Fruit fly (Drosophila melanogaster) whole organism, embryonic: ENCODE results near the gene pit.

Experiments
- Abd-B ChIP-seq: fragments of 200-800 bp; sonication (Bioruptor generic); optimal IDR thresholded peaks from 2 replicates; lab custom pipeline; 2018; ENCODE audit warnings: missing biosample characterization, mild to moderate bottlenecking, missing genetic modification characterization, moderate library complexity
- BEAF-32 ChIP-seq: fragments of 200-800 bp; sonication (Bioruptor generic); optimal IDR thresholded peaks from 3 replicates; lab custom pipeline; 2017; ENCODE audit warnings: missing biosample characterization, missing genetic modification characterization, mild to moderate bottlenecking, moderate library complexity, missing genetic modification reagents
- CG10267 ChIP-seq: fragments of 200-800 bp; sonication (Bioruptor generic); optimal IDR thresholded peaks from 2 replicates; lab custom pipeline; 2018; ENCODE audit warnings: missing biosample characterization, mild to moderate bottlenecking, missing genetic modification characterization, moderate library complexity
- CG10431 ChIP-seq: fragments of 200-800 bp; sonication (Bioruptor generic); optimal IDR thresholded peaks from 3 replicates; lab custom pipeline; 2018; ENCODE audit warnings: missing biosample characterization, mild to moderate bottlenecking, missing genetic modification characterization
- CG11560 ChIP-seq: fragments of 200-800 bp; sonication (Bioruptor generic); IDR thresholded peaks from 3 replicates; pipeline ENCODE4 v1.3.6; 2022; ENCODE audit warnings: missing biosample characterization, missing genetic modification characterization
- CG12659 ChIP-seq: fragments of 200-800 bp; sonication (Bioruptor generic); optimal IDR thresholded peaks from 3 replicates; lab custom pipeline; 2017; ENCODE audit warnings: mild to moderate bottlenecking, missing biosample characterization, missing genetic modification reagents, missing genetic modification characterization
- CG12769 ChIP-seq: fragments of 200-800 bp; sonication (Bioruptor generic); optimal IDR thresholded peaks from 2 replicates; lab custom pipeline; 2019; ENCODE audit warnings: missing biosample characterization, mild to moderate bottlenecking, missing genetic modification characterization, moderate library complexity
- CG13624 ChIP-seq: fragments of 200-800 bp; sonication (Bioruptor generic); optimal IDR thresholded peaks from 2 replicates; lab custom pipeline; 2016; ENCODE audit warnings: missing biosample characterization, missing genetic modification characterization
- CG14667 ChIP-seq: fragments of 200-800 bp; sonication (Bioruptor generic); IDR thresholded peaks from 2 replicates; pipeline ENCODE4 v1.3.6; 2022; ENCODE audit warnings: missing biosample characterization, missing genetic modification characterization
- CG1529 ChIP-seq: fragments of 200-800 bp; sonication (Bioruptor generic); optimal IDR thresholded peaks from 3 replicates; lab custom pipeline; 2018; ENCODE audit warnings: missing biosample characterization, missing genetic modification characterization
- CG15514 ChIP-seq: fragments of 200-800 bp; sonication (Bioruptor generic); optimal IDR thresholded peaks from 3 replicates; lab custom pipeline; 2017; ENCODE audit warnings: missing biosample characterization, missing genetic modification characterization, mild to moderate bottlenecking, moderate library complexity, missing genetic modification reagents
- CG2120 ChIP-seq: fragments of 200-800 bp; sonication (Bioruptor generic); optimal IDR thresholded peaks from 3 replicates; lab custom pipeline; 2016; ENCODE audit warnings: missing biosample characterization, missing genetic modification characterization
- CG31388 ChIP-seq: fragments of 200-800 bp; sonication (Bioruptor generic); optimal IDR thresholded peaks from 2 replicates; lab custom pipeline; 2016; ENCODE audit warnings: missing biosample characterization, missing genetic modification characterization
- CG3407 ChIP-seq: fragments of 200-800 bp; sonication (Bioruptor generic); optimal IDR thresholded peaks from 2 replicates; lab custom pipeline; 2018; ENCODE audit warnings: missing biosample characterization, mild to moderate bottlenecking, missing genetic modification characterization
- CG6791 ChIP-seq: fragments of 200-800 bp; sonication (Bioruptor generic); IDR thresholded peaks from 3 replicates; pipeline ENCODE4 v1.3.6; 2022; ENCODE audit warnings: missing biosample characterization, missing genetic modification characterization; ENCODE audit not compliant: partially characterized antibody
- CG9876 ChIP-seq: fragments of 200-800 bp; sonication (Bioruptor generic); optimal IDR thresholded peaks from 2 replicates; lab custom pipeline; 2016; ENCODE audit warnings: missing biosample characterization, missing genetic modification characterization
- CG9932 ChIP-seq: fragments of 200-800 bp; sonication (Bioruptor generic); IDR thresholded peaks from 2 replicates; pipeline ENCODE4 v1.3.6; 2022; ENCODE audit warnings: missing biosample characterization, missing genetic modification characterization
- Eip74EF ChIP-seq, 2 experiments: fragments of 200-800 bp in 1 of 2; fragments of >200 bp in 1 of 2; sonication (Bioruptor generic) in 1 of 2; optimal IDR thresholded peaks; 2 replicates each; lab custom pipeline; 2017 to 2019; ENCODE audit warnings: missing biosample characterization in 2 of 2, missing genetic modification characterization in 2 of 2, mild to moderate bottlenecking in 1 of 2, moderate library complexity in 1 of 2
- Ets65A ChIP-seq: fragments of 200-800 bp; sonication (Bioruptor generic); peaks from one replicate; lab custom pipeline; 2016; ENCODE audit warnings: missing biosample characterization, missing genetic modification characterization
- Gsc ChIP-seq: fragments of 200-800 bp; sonication (Bioruptor generic); IDR thresholded peaks from 2 replicates; pipeline ENCODE4 v1.3.6; 2022; ENCODE audit warnings: missing biosample characterization, missing genetic modification characterization
- HLH4C ChIP-seq: fragments of 200-800 bp; sonication (Bioruptor generic); IDR thresholded peaks from 3 replicates; pipeline ENCODE4 v1.3.6; 2022; ENCODE audit warnings: missing biosample characterization, missing genetic modification characterization; ENCODE audit not compliant: partially characterized antibody
- Mrtf ChIP-seq: fragments of 200-800 bp; sonication (Bioruptor generic); IDR thresholded peaks from 3 replicates; pipeline ENCODE4 v1.3.6; 2022; ENCODE audit warnings: missing biosample characterization, missing genetic modification characterization
- Myb ChIP-seq: fragments of 200-800 bp; sonication (Bioruptor generic); optimal IDR thresholded peaks from 2 replicates; lab custom pipeline; 2016; ENCODE audit warnings: missing biosample characterization, missing genetic modification characterization
- NC2α ChIP-seq: fragments of 200-800 bp; sonication (Bioruptor generic); optimal IDR thresholded peaks from 2 replicates; lab custom pipeline; 2016; ENCODE audit warnings: missing biosample characterization, missing genetic modification characterization
- Opbp ChIP-seq: fragments of 200-800 bp; sonication (Bioruptor generic); IDR thresholded peaks from 3 replicates; pipeline ENCODE4 v1.3.6; 2022; ENCODE audit warnings: missing biosample characterization, missing genetic modification characterization; ENCODE audit not compliant: partially characterized antibody
- Sry-β ChIP-seq: fragments of 200-800 bp; sonication (Bioruptor generic); optimal IDR thresholded peaks from 2 replicates; lab custom pipeline; 2018; ENCODE audit warnings: missing biosample characterization, mild to moderate bottlenecking, missing genetic modification characterization, moderate library complexity
- Sry-δ ChIP-seq: fragments of 200-800 bp; sonication (Bioruptor generic); optimal IDR thresholded peaks from 2 replicates; lab custom pipeline; 2016; ENCODE audit warnings: missing biosample characterization, missing genetic modification characterization
- Ssrp ChIP-seq: fragments of 200-800 bp; sonication (Bioruptor generic); optimal IDR thresholded peaks from 2 replicates; lab custom pipeline; 2018; ENCODE audit warnings: missing biosample characterization, mild to moderate bottlenecking, missing genetic modification characterization, moderate library complexity
- Stat92E ChIP-seq, 3 experiments: fragments of >200 bp in 2 of 3; fragments of 200-800 bp in 1 of 3; sonication (Bioruptor generic) in 1 of 3; optimal IDR thresholded peaks; 2 replicates each; lab custom pipeline; 2017 to 2019; ENCODE audit warnings: missing biosample characterization in 3 of 3, missing genetic modification characterization in 3 of 3, mild to moderate bottlenecking in 1 of 3, moderate library complexity in 1 of 3
- Vsx1 ChIP-seq: fragments of 200-800 bp; sonication (Bioruptor generic); optimal IDR thresholded peaks from 2 replicates; lab custom pipeline; 2017; ENCODE audit warnings: missing biosample characterization, mild to moderate bottlenecking, missing genetic modification characterization, missing genetic modification reagents
- amos ChIP-seq: fragments of 200-800 bp; sonication (Bioruptor generic); IDR thresholded peaks from 2 replicates; pipeline ENCODE4 v1.3.6; 2022; ENCODE audit warnings: missing biosample characterization, missing genetic modification characterization; ENCODE audit not compliant: partially characterized antibody
- ap ChIP-seq: fragments of 200-800 bp; sonication (Bioruptor generic); IDR thresholded peaks from 2 replicates; pipeline ENCODE4 v1.3.6; 2022; ENCODE audit warnings: missing biosample characterization, missing genetic modification characterization
- cwo ChIP-seq: fragments of 200-800 bp; sonication (Bioruptor generic); optimal IDR thresholded peaks from 3 replicates; lab custom pipeline; 2017; ENCODE audit warnings: missing biosample characterization, missing genetic modification characterization, mild to moderate bottlenecking, moderate library complexity, missing genetic modification reagents
- dm ChIP-seq: fragments of 200-800 bp; sonication (Bioruptor generic); optimal IDR thresholded peaks from 3 replicates; lab custom pipeline; 2016; ENCODE audit warnings: missing biosample characterization, missing genetic modification characterization
- dpn ChIP-seq, 2 experiments: fragments of 200-800 bp; sonication (Bioruptor generic); optimal IDR thresholded peaks; 3 replicates each; lab custom pipeline; 2016; ENCODE audit warnings: missing biosample characterization in 2 of 2, missing genetic modification characterization in 2 of 2
- emc ChIP-seq: fragments of 200-800 bp; sonication (Bioruptor generic); optimal IDR thresholded peaks from 2 replicates; lab custom pipeline; 2016; ENCODE audit warnings: missing biosample characterization, missing genetic modification characterization
- insv ChIP-seq, 2 experiments: fragments of 200-800 bp; sonication (Bioruptor generic); optimal IDR thresholded peaks; 3 replicates each; lab custom pipeline; 2016 to 2018; ENCODE audit warnings: missing biosample characterization in 2 of 2, missing genetic modification characterization in 2 of 2
- knrl ChIP-seq: fragments of 200-800 bp; sonication (Bioruptor generic); IDR thresholded peaks from 3 replicates; pipeline ENCODE4 v1.3.6; 2022; ENCODE audit warnings: missing biosample characterization, missing genetic modification characterization; ENCODE audit not compliant: partially characterized antibody
- mld ChIP-seq: fragments of 200-800 bp; sonication (Bioruptor generic); IDR thresholded peaks from 3 replicates; pipeline ENCODE4 v1.3.6; 2022; ENCODE audit warnings: missing biosample characterization, missing genetic modification characterization; ENCODE audit not compliant: partially characterized antibody
- nerfin-2 ChIP-seq: fragments of 200-800 bp; sonication (Bioruptor generic); IDR thresholded peaks from 2 replicates; pipeline ENCODE4 v1.3.6; 2022; ENCODE audit warnings: missing biosample characterization, missing genetic modification characterization; ENCODE audit not compliant: partially characterized antibody
- sd ChIP-seq: fragments of 200-800 bp; sonication (Bioruptor generic); optimal IDR thresholded peaks from 3 replicates; lab custom pipeline; 2018; ENCODE audit warnings: missing biosample characterization, mild to moderate bottlenecking, missing genetic modification characterization, moderate library complexity
- slbo ChIP-seq: fragments of 200-800 bp; sonication (Bioruptor generic); IDR thresholded peaks from 2 replicates; pipeline ENCODE4 v1.3.6; 2022; ENCODE audit warnings: missing biosample characterization, missing genetic modification characterization
- stwl ChIP-seq: fragments of 200-800 bp; sonication (Bioruptor generic); optimal IDR thresholded peaks from 3 replicates; lab custom pipeline; 2018; ENCODE audit warnings: missing biosample characterization, mild to moderate bottlenecking, missing genetic modification characterization, moderate library complexity
- tup ChIP-seq: fragments of 200-800 bp; sonication (Bioruptor generic); optimal IDR thresholded peaks from 2 replicates; lab custom pipeline; 2016; ENCODE audit warnings: missing biosample characterization, mild to moderate bottlenecking, missing genetic modification characterization, moderate library complexity
- unc-4 ChIP-seq: fragments of 200-800 bp; sonication (Bioruptor generic); IDR thresholded peaks from 2 replicates; pipeline ENCODE4 v1.3.6; 2022; ENCODE audit warnings: missing biosample characterization, missing genetic modification characterization; ENCODE audit not compliant: partially characterized antibody
- unpg ChIP-seq: fragments of 200-800 bp; sonication (Bioruptor generic); optimal IDR thresholded peaks from 3 replicates; lab custom pipeline; 2018; ENCODE audit warnings: missing biosample characterization, mild to moderate bottlenecking, missing genetic modification characterization, moderate library complexity
- wek ChIP-seq: fragments of 200-800 bp; sonication (Bioruptor generic); optimal IDR thresholded peaks from 3 replicates; lab custom pipeline; 2018; ENCODE audit warnings: missing biosample characterization, mild to moderate bottlenecking, missing genetic modification characterization, moderate library complexity
- zf30C ChIP-seq: fragments of 200-800 bp; sonication (Bioruptor generic); optimal IDR thresholded peaks from 3 replicates; lab custom pipeline; 2018; ENCODE audit warnings: missing biosample characterization, mild to moderate bottlenecking, missing genetic modification characterization

Gene pit

dm6 chr3R:22034160-22034742, at the start of gene pit, which contains the start of the genes CG45099, CG6015 and Fadd:
Gene pit (plus strand): TSS chr3R:22034298.
Gene CG45099 (minus strand): TSS chr3R:22034286.
Gene CG6015 (minus strand): TSS chr3R:22034286.
Gene Fadd (plus strand): TSS chr3R:22034455.
- TF ChIP-seq HLH4C (GFP tag; lab: Robert Waterston, UW) (peak; percentile 74), insv (GFP tag; optimal IDR thresholded peaks at IDR 0.05; lab: Kevin White, UChicago) (peak in 1 of 2 experiments; percentile 17), CG9932 (GFP tag; lab: Robert Waterston, UW) (peak; percentile 9; the same call in 1 of the 2 replicates), unpg (no peak), CG1529 (no peak), NC2α (no peak), CG10267 (peak; percentile 46), BEAF-32 (GFP tag; lab: Kevin White, UChicago) (peak; percentile 73), Eip74EF (GFP tag; optimal IDR thresholded peaks at IDR 0.05; lab: Kevin White, UChicago) (no peak), Sry-δ (GFP tag; lab: Kevin White, UChicago) (peak; percentile 82), dpn (GFP tag; optimal IDR thresholded peaks at IDR 0.05; lab: Kevin White, UChicago) (peak in 1 of 2 experiments; percentile 26), Vsx1 (no peak), CG9876 (GFP tag; lab: Kevin White, UChicago) (no peak), Myb (peak; percentile 25), Sry-β (GFP tag; lab: Kevin White, UChicago) (no peak), CG11560 (tag; lab: Robert Waterston, UW) (peak; percentile 94), knrl (peak; percentile 72), Mrtf (GFP tag; lab: Robert Waterston, UW) (no peak), amos (GFP tag; lab: Robert Waterston, UW) (peak; percentile 59; the same call in 1 of the 2 replicates), mld (GFP tag; lab: Robert Waterston, UW) (no peak), Ets65A (GFP tag; lab: Kevin White, UChicago) (peak; percentile 22), CG12659 (peak; percentile 43), unc-4 (peak; percentile 63), ap (GFP tag; lab: Robert Waterston, UW) (no peak), cwo (GFP tag; lab: Kevin White, UChicago) (no peak), zf30C (GFP tag; lab: Kevin White, UChicago) (no peak), Abd-B (GFP tag; lab: Kevin White, UChicago) (peak; percentile 11), CG15514 (GFP tag; lab: Kevin White, UChicago) (peak; percentile 9), nerfin-2 (GFP tag; lab: Robert Waterston, UW) (peak; percentile 50), CG3407 (GFP tag; lab: Kevin White, UChicago) (no peak), CG2120 (GFP tag; lab: Kevin White, UChicago) (peak; percentile 42), stwl (tag; lab: Kevin White, UChicago) (peak; percentile 81), Stat92E (GFP tag; optimal IDR thresholded peaks at IDR 0.05; lab: Kevin White, UChicago) (peak in 1 of 3 experiments; percentile 52), CG6791 (GFP tag; lab: Robert Waterston, UW) (peak; percentile 56; the same call in 2 of the 3 replicates), CG14667 (GFP tag; lab: Robert Waterston, UW) (no peak), CG31388 (no peak), emc (GFP tag; lab: Kevin White, UChicago) (no peak), Opbp (0 out of 3 replicates have a peak, but pooled peaks have one; percentile 45), slbo (GFP tag; lab: Robert Waterston, UW) (0 out of 2 replicates have a peak, but pooled peaks have one; percentile 4), dm (GFP tag; lab: Kevin White, UChicago) (peak; percentile 40), sd (tag; lab: Kevin White, UChicago) (no peak), Gsc (GFP tag; lab: Robert Waterston, UW) (no peak), CG12769 (tag; lab: Kevin White, UChicago) (no peak), CG10431 (GFP tag; lab: Kevin White, UChicago) (no peak), wek (GFP tag; lab: Kevin White, UChicago) (no peak), CG13624 (GFP tag; lab: Kevin White, UChicago) (peak; percentile 34), Ssrp (no peak), tup (GFP tag; lab: Kevin White, UChicago) (no peak)
